Worm (Caenorhabditis elegans) whole organism, midembryonic: ENCODE measurements around the gene F46B6.12.

Experiments used
- flt-1 ChIP-seq: fragments of 200-800 bp; sonication (Bioruptor generic); IDR thresholded peaks from 2 replicates; pipeline ENCODE4 v1.3.6; 2022; ENCODE audit warnings: missing genetic modification characterization, missing compliant biosample characterization
- ref-1 ChIP-seq: fragments of 200-800 bp; sonication (Bioruptor generic); conservative IDR thresholded peaks from 2 replicates; pipeline ENCODE4 v1.3.6; 2022; ENCODE audit warnings: missing genetic modification reagents, missing genetic modification characterization, missing compliant biosample characterization
- tab-1 ChIP-seq: fragments of 200-800 bp; sonication (Bioruptor generic); IDR thresholded peaks from 2 replicates; pipeline ENCODE4 v1.3.6; 2022; ENCODE audit warnings: missing genetic modification characterization, missing compliant biosample characterization

- TF ChIP-seq flt-1 (GFP tag; lab: Robert Waterston, UW): no peak
- no peak for TF ChIP-seq ref-1 (GFP tag; lab: Robert Waterston, UW)
- TF ChIP-seq tab-1 (GFP tag; lab: Robert Waterston, UW): no peak
Measured at ce11 chrV:9756242-9756641, 19.4 kb downstream of the F46B6.12 start, which contains the start of gene hrg-3.
